Worm (Caenorhabditis elegans) whole organism, midembryonic: ENCODE measurements around the gene R155.3.

Source experiments
- T22C8.4 ChIP-seq: fragments of 200-800 bp; sonication (Bioruptor generic); IDR thresholded peaks from 2 replicates; pipeline ENCODE4 v1.3.6; 2022; ENCODE audit warnings: missing genetic modification characterization, missing compliant biosample characterization
- cog-1 ChIP-seq: sonication (generic microtip); optimal IDR thresholded peaks from 2 replicates; lab custom pipeline; 2016; ENCODE audit warnings: missing genetic modification characterization, missing compliant biosample characterization
- flt-1 ChIP-seq: fragments of 200-800 bp; sonication (Bioruptor generic); IDR thresholded peaks from 2 replicates; pipeline ENCODE4 v1.3.6; 2022; ENCODE audit warnings: missing genetic modification characterization, missing compliant biosample characterization
- klf-2 ChIP-seq: fragments of 200-800 bp; sonication (Bioruptor generic); conservative IDR thresholded peaks from 2 replicates; pipeline ENCODE4 v1.3.6; 2022; ENCODE audit warnings: missing genetic modification reagents, missing genetic modification characterization, missing compliant biosample characterization
- med-1 ChIP-seq: sonication (generic microtip); optimal IDR thresholded peaks from 2 replicates; lab custom pipeline; 2017; ENCODE audit warnings: missing genetic modification characterization, mild to moderate bottlenecking, missing compliant biosample characterization, antibody characterized with exemption, missing genetic modification reagents; ENCODE audit not compliant: insufficient read depth
- ref-1 ChIP-seq: fragments of 200-800 bp; sonication (Bioruptor generic); conservative IDR thresholded peaks from 2 replicates; pipeline ENCODE4 v1.3.6; 2022; ENCODE audit warnings: missing genetic modification reagents, missing genetic modification characterization, missing compliant biosample characterization
- tab-1 ChIP-seq: fragments of 200-800 bp; sonication (Bioruptor generic); IDR thresholded peaks from 2 replicates; pipeline ENCODE4 v1.3.6; 2022; ENCODE audit warnings: missing genetic modification characterization, missing compliant biosample characterization
- ztf-23 ChIP-seq: fragments of 200-800 bp; sonication (Bioruptor generic); IDR thresholded peaks from 2 replicates; pipeline ENCODE4 v1.3.6; 2022; ENCODE audit warnings: missing genetic modification reagents, missing genetic modification characterization, missing compliant biosample characterization
- ztf-29 ChIP-seq: fragments of 200-800 bp; sonication (Bioruptor generic); IDR thresholded peaks from 2 replicates; pipeline ENCODE4 v1.3.6; 2022; ENCODE audit warnings: missing genetic modification reagents, missing genetic modification characterization, missing compliant biosample characterization

ce11 chrIII:1927230-1927629, 49.3 kb downstream of the R155.3 start:
- TF ChIP-seq klf-2 (GFP tag; lab: Robert Waterston, UW) (no peak), tab-1 (GFP tag; lab: Robert Waterston, UW) (no peak), cog-1 (tag; lab: Kevin White, UChicago) (no peak), ztf-23 (no peak), T22C8.4 (GFP tag; lab: Robert Waterston, UW) (no peak), ref-1 (GFP tag; lab: Robert Waterston, UW) (no peak), flt-1 (GFP tag; lab: Robert Waterston, UW) (no peak), med-1 (no peak), ztf-29 (GFP tag; lab: Robert Waterston, UW) (no peak)
